Worm (Caenorhabditis elegans) whole organism, young adult: ENCODE measurements around the gene zzz-1.

Experiments
- B0035.1 ChIP-seq: sonication (generic microtip); optimal IDR thresholded peaks from 2 replicates; lab custom pipeline; 2016; ENCODE audit warnings: missing genetic modification characterization, mild to moderate bottlenecking, missing compliant biosample characterization, missing genotype, missing genetic modification reagents
- B0261.1 ChIP-seq: sonication (generic microtip); optimal IDR thresholded peaks from 2 replicates; lab custom pipeline; 2016; ENCODE audit warnings: mild to moderate bottlenecking, missing genetic modification characterization, moderate library complexity, missing compliant biosample characterization
- C17E4.6 ChIP-seq: fragments of 200-800 bp; sonication (Bioruptor generic); IDR thresholded peaks from 2 replicates; pipeline ENCODE4 v1.3.6; 2022; ENCODE audit warnings: missing genetic modification reagents, missing genetic modification characterization, missing compliant biosample characterization
- F23B12.7 ChIP-seq: sonication (generic microtip); optimal IDR thresholded peaks from 2 replicates; lab custom pipeline; 2017; ENCODE audit warnings: missing genetic modification characterization, mild to moderate bottlenecking, missing compliant biosample characterization, antibody characterized with exemption, moderate library complexity; ENCODE audit not compliant: insufficient read depth
- F39B2.1 ChIP-seq: fragments of 200-800 bp; sonication (Bioruptor generic); IDR thresholded peaks from 2 replicates; pipeline ENCODE4 v1.3.6; 2022; ENCODE audit warnings: missing genetic modification reagents, missing genetic modification characterization, missing compliant biosample characterization
- F49E8.2 ChIP-seq: sonication (generic microtip); optimal IDR thresholded peaks from 3 replicates; lab custom pipeline; 2017; ENCODE audit warnings: missing genetic modification characterization, mild to moderate bottlenecking, missing compliant biosample characterization, antibody characterized with exemption, moderate library complexity; ENCODE audit not compliant: insufficient read depth
- F57A8.1 ChIP-seq: fragments of 200-800 bp; sonication (Bioruptor generic); optimal IDR thresholded peaks from 2 replicates; lab custom pipeline; 2018; ENCODE audit warnings: mild to moderate bottlenecking, missing genetic modification characterization, moderate library complexity, missing compliant biosample characterization
- F57C9.4 ChIP-seq: sonication (generic microtip); optimal IDR thresholded peaks from 2 replicates; lab custom pipeline; 2017; ENCODE audit warnings: mild to moderate bottlenecking, missing genetic modification characterization, missing compliant biosample characterization
- K12H6.12 ChIP-seq: fragments of 200-800 bp; sonication (Bioruptor generic); optimal IDR thresholded peaks from 2 replicates; lab custom pipeline; 2018; ENCODE audit warnings: mild to moderate bottlenecking, missing genetic modification characterization, missing compliant biosample characterization
- Y53F4B.3 ChIP-seq: fragments of 200-800 bp; sonication (Bioruptor generic); IDR thresholded peaks from 2 replicates; pipeline ENCODE4 v1.3.6; 2022; ENCODE audit warnings: missing genetic modification reagents, missing genetic modification characterization, missing compliant biosample characterization
- ZK185.1 ChIP-seq: sonication (generic microtip); optimal IDR thresholded peaks from 2 replicates; lab custom pipeline; 2016; ENCODE audit warnings: mild to moderate bottlenecking, missing genetic modification characterization, missing compliant biosample characterization; ENCODE audit not compliant: poor library complexity, severe bottlenecking
- akir-1 ChIP-seq: fragments of 200-800 bp; sonication (Bioruptor generic); optimal IDR thresholded peaks from 2 replicates; lab custom pipeline; 2018; ENCODE audit warnings: mild to moderate bottlenecking, missing genetic modification characterization, moderate library complexity, missing compliant biosample characterization
- attf-3 ChIP-seq: fragments of 200-800 bp; sonication (Bioruptor generic); conservative IDR thresholded peaks from 2 replicates; pipeline ENCODE4 v1.3.6; 2022; ENCODE audit warnings: missing genetic modification reagents, missing genetic modification characterization, missing compliant biosample characterization
- attf-5 ChIP-seq: fragments of 200-800 bp; sonication (Bioruptor generic); optimal IDR thresholded peaks from 2 replicates; lab custom pipeline; 2018; ENCODE audit warnings: mild to moderate bottlenecking, missing genetic modification characterization, missing compliant biosample characterization
- bed-1 ChIP-seq: fragments of 200-800 bp; sonication (Bioruptor generic); IDR thresholded peaks from 2 replicates; pipeline ENCODE4 v1.3.6; 2022; ENCODE audit warnings: missing genetic modification reagents, missing genetic modification characterization, missing compliant biosample characterization
- ccch-3 ChIP-seq: fragments of 200-800 bp; sonication (Bioruptor generic); optimal IDR thresholded peaks from 2 replicates; lab custom pipeline; 2018; ENCODE audit warnings: mild to moderate bottlenecking, missing genetic modification characterization, missing compliant biosample characterization
- ceh-100 ChIP-seq: fragments of 200-800 bp; sonication (Bioruptor generic); IDR thresholded peaks from 2 replicates; pipeline ENCODE4 v1.3.6; 2022; ENCODE audit warnings: missing genetic modification reagents, missing genetic modification characterization, missing compliant biosample characterization
- ceh-58 ChIP-seq: fragments of 200-800 bp; sonication (Bioruptor generic); IDR thresholded peaks from 2 replicates; pipeline ENCODE4 v1.3.6; 2022; ENCODE audit warnings: missing genetic modification characterization, missing compliant biosample characterization
- ceh-91 ChIP-seq: fragments of 200-800 bp; sonication (Bioruptor generic); IDR thresholded peaks from 2 replicates; pipeline ENCODE4 v1.3.6; 2022; ENCODE audit warnings: missing genetic modification reagents, missing genetic modification characterization, missing compliant biosample characterization
- chd-7 ChIP-seq: sonication (generic microtip); optimal IDR thresholded peaks from 2 replicates; lab custom pipeline; 2016; ENCODE audit warnings: mild to moderate bottlenecking, missing genetic modification characterization, moderate library complexity, missing compliant biosample characterization
- die-1 ChIP-seq: sonication (generic microtip); optimal IDR thresholded peaks from 2 replicates; lab custom pipeline; 2016; ENCODE audit warnings: missing genotype, mild to moderate bottlenecking, missing genetic modification characterization, missing compliant biosample characterization
- dpff-1 ChIP-seq: sonication (generic microtip); optimal IDR thresholded peaks from 2 replicates; lab custom pipeline; 2017; ENCODE audit warnings: mild to moderate bottlenecking, missing genetic modification characterization, missing compliant biosample characterization
- efl-1 ChIP-seq: fragments of 150-350 bp; optimal IDR thresholded peaks from 2 replicates; lab custom pipeline; 2014; ENCODE audit warnings: missing biosample characterization, missing genetic modification reagents, missing genetic modification characterization
- ets-4 ChIP-seq: fragments of 200-800 bp; sonication (Bioruptor generic); optimal IDR thresholded peaks from 2 replicates; lab custom pipeline; 2018; ENCODE audit warnings: mild to moderate bottlenecking, missing genetic modification characterization, missing compliant biosample characterization
- gei-17 ChIP-seq: fragments of 200-800 bp; sonication (Bioruptor generic); optimal IDR thresholded peaks from 2 replicates; lab custom pipeline; 2018; ENCODE audit warnings: mild to moderate bottlenecking, missing genetic modification characterization, missing compliant biosample characterization
- hsf-1 ChIP-seq: fragments of 200-800 bp; sonication (Bioruptor generic); IDR thresholded peaks from 2 replicates; pipeline ENCODE4 v1.3.6; 2022; ENCODE audit warnings: missing genetic modification reagents, missing genetic modification characterization, missing compliant biosample characterization
- lag-1 ChIP-seq: fragments of 200-800 bp; sonication (Bioruptor generic); IDR thresholded peaks from 2 replicates; pipeline ENCODE4 v1.3.6; 2022; ENCODE audit warnings: missing genetic modification reagents, missing genetic modification characterization, missing compliant biosample characterization
- lin-26 ChIP-seq: fragments of 200-800 bp; sonication (Bioruptor generic); IDR thresholded peaks from 2 replicates; pipeline ENCODE4 v1.3.6; 2022; ENCODE audit warnings: missing genetic modification reagents, missing genetic modification characterization, missing compliant biosample characterization
- lin-35 ChIP-seq, 3 experiments: fragments of 150-350 bp in 2 of 3; sonication (generic microtip) in 1 of 3; optimal IDR thresholded peaks; 2 replicates each; lab custom pipeline; 2014 to 2018; ENCODE audit warnings: missing biosample characterization in 3 of 3, missing genetic modification characterization in 3 of 3, missing genetic modification reagents in 3 of 3
- lir-1 ChIP-seq: fragments of 200-800 bp; sonication (Bioruptor generic); conservative IDR thresholded peaks from 2 replicates; pipeline ENCODE4 v1.3.6; 2022; ENCODE audit warnings: missing genetic modification reagents, missing genetic modification characterization, missing compliant biosample characterization
- lsy-27 ChIP-seq: sonication (generic microtip); optimal IDR thresholded peaks from 2 replicates; lab custom pipeline; 2017; ENCODE audit warnings: missing genetic modification characterization, mild to moderate bottlenecking, missing compliant biosample characterization, antibody characterized with exemption, missing genotype, borderline replicate concordance; ENCODE audit not compliant: insufficient read depth
- mcd-1 ChIP-seq: fragments of 200-800 bp; sonication (Bioruptor generic); IDR thresholded peaks from 2 replicates; pipeline ENCODE4 v1.3.6; 2022; ENCODE audit warnings: missing genetic modification reagents, missing genetic modification characterization, missing compliant biosample characterization
- mel-28 ChIP-seq: sonication (generic microtip); optimal IDR thresholded peaks from 2 replicates; lab custom pipeline; 2016; ENCODE audit warnings: borderline replicate concordance, mild to moderate bottlenecking, missing genetic modification characterization, missing compliant biosample characterization
- mxl-1 ChIP-seq: sonication (generic microtip); optimal IDR thresholded peaks from 2 replicates; lab custom pipeline; 2016; ENCODE audit warnings: missing genetic modification characterization, missing compliant biosample characterization
- nhr-179 ChIP-seq: sonication (generic microtip); optimal IDR thresholded peaks from 2 replicates; lab custom pipeline; 2016; ENCODE audit warnings: mild to moderate bottlenecking, missing genetic modification characterization, missing compliant biosample characterization
- nhr-90 ChIP-seq: sonication (generic microtip); optimal IDR thresholded peaks from 2 replicates; lab custom pipeline; 2016; ENCODE audit warnings: missing genotype, mild to moderate bottlenecking, missing genetic modification characterization, missing compliant biosample characterization
- pbrm-1 ChIP-seq: fragments of 200-800 bp; sonication (Bioruptor generic); IDR thresholded peaks from 2 replicates; pipeline ENCODE4 v1.3.6; 2022; ENCODE audit warnings: missing genetic modification reagents, missing genetic modification characterization, missing compliant biosample characterization
- repo-1 ChIP-seq: sonication (generic microtip); optimal IDR thresholded peaks from 2 replicates; lab custom pipeline; 2017; ENCODE audit warnings: mild to moderate bottlenecking, missing genetic modification characterization, missing compliant biosample characterization
- rpc-1 ChIP-seq, 2 experiments: fragments of 150-350 bp in 1 of 2; sonication (generic microtip) in 1 of 2; optimal IDR thresholded peaks; 2 replicates each; lab custom pipeline; 2014 to 2018; ENCODE audit warnings: missing biosample characterization in 1 of 2, missing genetic modification characterization in 1 of 2, missing genetic modification reagents in 1 of 2, missing genotype in 1 of 2
- snpc-1.3 ChIP-seq: sonication (generic microtip); optimal IDR thresholded peaks from 2 replicates; lab custom pipeline; 2017; ENCODE audit warnings: missing genetic modification characterization, mild to moderate bottlenecking, missing compliant biosample characterization, antibody characterized with exemption, moderate library complexity, missing genotype, missing genetic modification reagents; ENCODE audit not compliant: insufficient read depth
- sptf-2 ChIP-seq: fragments of 200-800 bp; sonication (Bioruptor generic); optimal IDR thresholded peaks from 2 replicates; lab custom pipeline; 2018; ENCODE audit warnings: mild to moderate bottlenecking, missing genetic modification characterization, missing compliant biosample characterization
- tbp1 ChIP-seq: fragments of 200-800 bp; sonication (Bioruptor generic); optimal IDR thresholded peaks from 2 replicates; lab custom pipeline; 2018; ENCODE audit warnings: mild to moderate bottlenecking, missing genetic modification characterization, missing compliant biosample characterization
- unc-62 ChIP-seq: fragments of 150-350 bp; optimal IDR thresholded peaks from 2 replicates; lab custom pipeline; 2014; ENCODE audit warnings: missing biosample characterization, missing genetic modification reagents, missing genetic modification characterization
- zfh-2 ChIP-seq: fragments of 200-800 bp; sonication (Bioruptor generic); conservative IDR thresholded peaks from 2 replicates; pipeline ENCODE4 v1.3.6; 2022; ENCODE audit warnings: missing genetic modification reagents, missing genetic modification characterization, missing compliant biosample characterization
- zim-3 ChIP-seq: sonication (generic microtip); optimal IDR thresholded peaks from 2 replicates; lab custom pipeline; 2017; ENCODE audit warnings: mild to moderate bottlenecking, missing genetic modification characterization, moderate library complexity, missing compliant biosample characterization
- ztf-22 ChIP-seq: fragments of 200-800 bp; sonication (Bioruptor generic); optimal IDR thresholded peaks from 2 replicates; lab custom pipeline; 2018; ENCODE audit warnings: mild to moderate bottlenecking, missing genetic modification characterization, moderate library complexity, missing compliant biosample characterization
- ztf-6 ChIP-seq: fragments of 200-800 bp; sonication (Bioruptor generic); IDR thresholded peaks from 2 replicates; pipeline ENCODE4 v1.3.6; 2022; ENCODE audit warnings: missing genetic modification reagents, missing genetic modification characterization, missing compliant biosample characterization

zzz-1 gene

DNA sequence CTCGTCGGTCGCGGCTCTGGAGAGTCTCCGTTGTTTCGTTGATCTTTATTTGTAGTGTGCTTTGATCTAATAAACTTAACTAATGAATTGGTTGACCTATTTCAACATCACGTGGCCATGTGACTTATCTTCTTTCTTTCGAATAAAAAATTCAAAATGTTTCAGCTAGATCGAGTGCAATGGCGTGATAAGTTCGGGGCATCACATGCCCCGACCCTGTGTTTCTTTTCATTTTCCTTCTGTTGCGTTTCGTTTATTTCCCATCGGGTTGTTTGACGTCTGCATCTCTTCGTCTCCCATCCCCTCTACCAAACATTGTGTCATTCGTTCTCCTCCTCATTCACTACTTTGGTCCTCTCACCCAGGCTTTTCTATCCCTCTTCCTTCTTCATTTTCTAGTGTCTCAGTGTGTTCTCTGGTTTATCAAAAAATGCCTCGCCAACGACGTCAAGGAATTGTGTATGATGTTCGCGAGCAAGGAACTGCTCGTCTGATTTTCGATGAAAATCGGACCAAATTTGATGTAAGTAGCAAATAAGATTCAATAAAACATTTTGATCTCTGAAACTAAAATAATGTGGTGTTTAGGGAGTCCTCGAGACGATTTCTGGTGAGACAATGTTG, 42.8 kb upstream of the zzz-1 start, which contains the start of gene F17C11.4:
Gene F17C11.4, plus strand, starts transcription at position 206 of the 624 bp plus-strand sequence.
- TF ChIP-seq dpff-1 (tag; lab: Kevin White, UChicago) = no peak
- no peak for TF ChIP-seq mel-28 (tag; lab: Kevin White, UChicago)
- no peak for TF ChIP-seq F49E8.2 (tag; lab: Kevin White, UChicago)
- no peak for TF ChIP-seq ceh-91 (GFP tag; lab: Robert Waterston, UW)
- TF ChIP-seq chd-7 = no peak
- peak; percentile 33 for TF ChIP-seq die-1
- no peak for TF ChIP-seq zim-3
- TF ChIP-seq hsf-1 (GFP tag; lab: Robert Waterston, UW) = no peak
- no peak for TF ChIP-seq Y53F4B.3
- no peak for TF ChIP-seq ccch-3 (GFP tag; lab: Kevin White, UChicago)
- TF ChIP-seq sptf-2 (GFP tag; lab: Kevin White, UChicago) = no peak
- TF ChIP-seq B0261.1 (tag; lab: Kevin White, UChicago) = no peak
- TF ChIP-seq F57C9.4 (tag; lab: Kevin White, UChicago) = peak; percentile 20
- TF ChIP-seq repo-1 (tag; lab: Kevin White, UChicago) = no peak
- TF ChIP-seq ZK185.1 (tag; lab: Kevin White, UChicago) = peak; percentile 62
- TF ChIP-seq lag-1 (GFP tag; lab: Robert Waterston, UW) = no peak
- TF ChIP-seq F57A8.1 (GFP tag; lab: Kevin White, UChicago) = no peak
- TF ChIP-seq ztf-22 (GFP tag; lab: Kevin White, UChicago) = no peak
- peak; percentile 41 for TF ChIP-seq unc-62 (GFP tag; lab: Kevin White, UChicago)
- no peak for TF ChIP-seq lsy-27
- TF ChIP-seq snpc-1.3 (tag; lab: Kevin White, UChicago) = no peak
- no peak for TF ChIP-seq lin-35 (GFP tag; optimal IDR thresholded peaks at IDR 0.05; lab: Kevin White, UChicago)
- no peak for TF ChIP-seq C17E4.6 (GFP tag; lab: Robert Waterston, UW)
- peak; percentile 64 for TF ChIP-seq zfh-2 (GFP tag; lab: Robert Waterston, UW)
- TF ChIP-seq ceh-100 (GFP tag; lab: Robert Waterston, UW) = no peak
- no peak for TF ChIP-seq ceh-58 (GFP tag; lab: Robert Waterston, UW)
- peak; percentile 66; the same call in 1 of the 2 replicates for TF ChIP-seq lin-26 (GFP tag; lab: Robert Waterston, UW)
- no peak for TF ChIP-seq ets-4 (GFP tag; lab: Kevin White, UChicago)
- TF ChIP-seq ztf-6 (GFP tag; lab: Robert Waterston, UW) = no peak
- TF ChIP-seq attf-5 = peak; percentile 74
- no peak for TF ChIP-seq pbrm-1 (GFP tag; lab: Robert Waterston, UW)
- TF ChIP-seq gei-17 (GFP tag; lab: Kevin White, UChicago) = peak; percentile 2
- no peak for TF ChIP-seq bed-1 (GFP tag; lab: Robert Waterston, UW)
- TF ChIP-seq mxl-1 (tag; lab: Kevin White, UChicago) = no peak
- no peak for TF ChIP-seq attf-3 (GFP tag; lab: Robert Waterston, UW)
- no peak for TF ChIP-seq akir-1 (GFP tag; lab: Kevin White, UChicago)
- TF ChIP-seq K12H6.12 (tag; lab: Kevin White, UChicago) = peak; percentile 66
- peak; percentile 37; the same call in 1 of the 2 replicates for TF ChIP-seq mcd-1 (GFP tag; lab: Robert Waterston, UW)
- no peak for TF ChIP-seq efl-1 (GFP tag; lab: Kevin White, UChicago)
- TF ChIP-seq F39B2.1 (GFP tag; lab: Robert Waterston, UW) = no peak
- TF ChIP-seq nhr-179 (tag; lab: Kevin White, UChicago) = no peak
- no peak; the same call in 1 of the 2 replicates for TF ChIP-seq lir-1
- TF ChIP-seq B0035.1 = no peak
- TF ChIP-seq rpc-1 (optimal IDR thresholded peaks at IDR 0.05; lab: Kevin White, UChicago) = no peak
- no peak for TF ChIP-seq rpc-1 (tag; optimal IDR thresholded peaks at IDR 0.05; lab: Kevin White, UChicago)
- peak; percentile 50 for TF ChIP-seq tbp1 (GFP tag; lab: Kevin White, UChicago)
- no peak for TF ChIP-seq F23B12.7
- TF ChIP-seq nhr-90 (tag; lab: Kevin White, UChicago) = peak; percentile 29
